Worm (Caenorhabditis elegans): ENCODE data around the gene alh-10.

ce11 chrX:7151976-7152528 is 8.6 kb upstream of the alh-10 start:
- TF ChIP-seq snpc-1.1 (tag; optimal IDR thresholded peaks at IDR 0.05; ENCODE audit: insufficient read depth) (no peak), B0336.3 (GFP tag; IDR thresholded peaks at IDR 0.05) (no peak), cebp-1 (GFP tag; IDR thresholded peaks at IDR 0.05) (no peak), cebp-1 (tag; optimal IDR thresholded peaks at IDR 0.05) (no peak), fkh-3 (tag; optimal IDR thresholded peaks at IDR 0.05) (no peak), aptf-3 (GFP tag; IDR thresholded peaks at IDR 0.05) (no peak), F22D6.2 (tag; optimal IDR thresholded peaks at IDR 0.05) (no peak), hrde-1 (tag; optimal IDR thresholded peaks at IDR 0.05; ENCODE audit: borderline replicate concordance) (no peak), K11D2.4 (GFP tag; IDR thresholded peaks at IDR 0.05) (no peak), C06A6.2 (GFP tag; conservative IDR thresholded peaks at IDR 0.05) (no peak), snpc-3.4 (tag; optimal IDR thresholded peaks at IDR 0.05) (no peak), F55B11.4 (tag; optimal IDR thresholded peaks at IDR 0.05; ENCODE audit: borderline replicate concordance, insufficient read depth) (no peak), gei-17 (GFP tag; optimal IDR thresholded peaks at IDR 0.05) (no peak)
